Fruit fly (Drosophila melanogaster) whole organism, adult: Measurements from ENCODE around the gene Papss.

ENCODE experiments used
- CG11617 ChIP-seq: fragments of 200-800 bp; sonication (Bioruptor generic); optimal IDR thresholded peaks from 2 replicates; lab custom pipeline; 2017; ENCODE audit warnings: mild to moderate bottlenecking, missing biosample characterization, missing genetic modification reagents, missing genetic modification characterization
- CG12768 ChIP-seq: fragments of 200-800 bp; sonication (Bioruptor generic); optimal IDR thresholded peaks from 2 replicates; lab custom pipeline; 2017; ENCODE audit warnings: missing biosample characterization, missing genetic modification characterization, mild to moderate bottlenecking, moderate library complexity, missing genetic modification reagents
- CG14711 ChIP-seq: fragments of 200-800 bp; sonication (Bioruptor generic); optimal IDR thresholded peaks from 2 replicates; lab custom pipeline; 2018; ENCODE audit warnings: missing biosample characterization, mild to moderate bottlenecking, missing genetic modification characterization, moderate library complexity
- CG1620 ChIP-seq: fragments of 200-800 bp; sonication (Bioruptor generic); optimal IDR thresholded peaks from 2 replicates; lab custom pipeline; 2016; ENCODE audit warnings: missing biosample characterization, missing genetic modification characterization
- CG33017 ChIP-seq: fragments of 200-800 bp; sonication (Bioruptor generic); optimal IDR thresholded peaks from 2 replicates; lab custom pipeline; 2018; ENCODE audit warnings: missing biosample characterization, mild to moderate bottlenecking, missing genetic modification characterization, moderate library complexity
- CG5204 ChIP-seq: fragments of 200-800 bp; sonication (Bioruptor generic); optimal IDR thresholded peaks from 2 replicates; lab custom pipeline; 2016; ENCODE audit warnings: missing biosample characterization, missing genetic modification characterization
- CG7045 ChIP-seq: fragments of 200-800 bp; sonication (Bioruptor generic); optimal IDR thresholded peaks from 2 replicates; lab custom pipeline; 2017; ENCODE audit warnings: missing biosample characterization, mild to moderate bottlenecking, missing genetic modification characterization
- CG7101 ChIP-seq: fragments of 200-800 bp; sonication (Bioruptor generic); optimal IDR thresholded peaks from 2 replicates; lab custom pipeline; 2018; ENCODE audit warnings: missing biosample characterization, mild to moderate bottlenecking, missing genetic modification characterization, moderate library complexity
- Clk ChIP-seq: fragments of 200-800 bp; sonication (Bioruptor generic); optimal IDR thresholded peaks from 2 replicates; lab custom pipeline; 2017; ENCODE audit warnings: missing biosample characterization, missing genetic modification characterization
- Crg-1 ChIP-seq: fragments of 200-800 bp; sonication (Bioruptor generic); optimal IDR thresholded peaks from 2 replicates; lab custom pipeline; 2016; ENCODE audit warnings: missing biosample characterization, missing genetic modification characterization
- Hr96 ChIP-seq: fragments of 200-800 bp; sonication (Bioruptor generic); optimal IDR thresholded peaks from 2 replicates; lab custom pipeline; 2016; ENCODE audit warnings: missing biosample characterization, missing genetic modification characterization
- Mnt ChIP-seq: fragments of 200-800 bp; sonication (Bioruptor generic); optimal IDR thresholded peaks from 2 replicates; lab custom pipeline; 2016; ENCODE audit warnings: missing biosample characterization, mild to moderate bottlenecking, missing genetic modification characterization
- bab1 ChIP-seq: fragments of 200-800 bp; sonication (Bioruptor generic); optimal IDR thresholded peaks from 3 replicates; lab custom pipeline; 2019; ENCODE audit warnings: missing biosample characterization, mild to moderate bottlenecking, missing genetic modification characterization, moderate library complexity
- cic ChIP-seq: fragments of 200-800 bp; sonication (Bioruptor generic); optimal IDR thresholded peaks from 2 replicates; lab custom pipeline; 2017; ENCODE audit warnings: missing biosample characterization, mild to moderate bottlenecking, missing genetic modification characterization, moderate library complexity
- cnc ChIP-seq, 2 experiments: fragments of >200 bp; optimal IDR thresholded peaks; 2 replicates each; lab custom pipeline; 2017
- kay ChIP-seq: fragments of 200-800 bp; sonication (Bioruptor generic); peaks from one replicate; lab custom pipeline; 2016; ENCODE audit warnings: missing biosample characterization, missing genetic modification characterization, borderline replicate concordance
- ovo ChIP-seq: fragments of 200-800 bp; sonication (Bioruptor generic); optimal IDR thresholded peaks from 2 replicates; lab custom pipeline; 2016; ENCODE audit warnings: missing biosample characterization, missing genetic modification characterization
- pad ChIP-seq: fragments of 200-800 bp; sonication (Bioruptor generic); optimal IDR thresholded peaks from 3 replicates; lab custom pipeline; 2017; ENCODE audit warnings: missing biosample characterization, missing genetic modification characterization, mild to moderate bottlenecking, moderate library complexity, missing genetic modification reagents
- tj ChIP-seq: fragments of 200-800 bp; sonication (Bioruptor generic); optimal IDR thresholded peaks from 3 replicates; lab custom pipeline; 2017; ENCODE audit warnings: missing biosample characterization, mild to moderate bottlenecking, missing genetic modification characterization, moderate library complexity
- toe ChIP-seq: fragments of 200-800 bp; sonication (Bioruptor generic); optimal IDR thresholded peaks from 2 replicates; lab custom pipeline; 2016; ENCODE audit warnings: missing biosample characterization, missing genetic modification characterization

Gene Papss

dm6 chr3L:19807521-19807920 is 37.6 kb upstream of the Papss start:
- TF ChIP-seq CG11617 (no peak), ovo (GFP tag; lab: Kevin White, UChicago) (no peak), bab1 (GFP tag; lab: Kevin White, UChicago) (no peak), CG1620 (GFP tag; lab: Kevin White, UChicago) (no peak), pad (GFP tag; lab: Kevin White, UChicago) (no peak), CG33017 (tag; lab: Kevin White, UChicago) (no peak), Mnt (GFP tag; lab: Kevin White, UChicago) (no peak), toe (GFP tag; lab: Kevin White, UChicago) (no peak), CG14711 (tag; lab: Kevin White, UChicago) (no peak), cic (GFP tag; lab: Kevin White, UChicago) (no peak), kay (GFP tag; lab: Kevin White, UChicago) (no peak)

DNA sequence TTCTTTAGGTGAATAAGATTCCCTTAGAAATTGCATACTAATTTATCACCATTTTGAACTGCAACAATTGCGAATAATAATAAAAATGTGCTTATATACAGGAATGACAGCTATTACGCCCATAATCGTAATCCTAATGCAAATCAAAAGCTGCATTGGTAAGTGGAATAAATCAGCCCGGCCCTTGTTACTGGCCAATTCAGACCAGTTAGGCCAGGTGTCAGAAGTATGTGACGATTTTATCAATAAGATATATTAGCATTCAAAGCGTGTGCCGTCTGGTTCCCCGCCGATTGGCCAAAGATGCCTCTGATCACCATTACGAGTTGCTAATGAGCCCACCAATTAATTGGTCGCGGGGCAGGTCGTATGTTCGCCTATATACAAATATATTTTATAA is 32.6 kb upstream of the Papss start:
- TF ChIP-seq pad (GFP tag; lab: Kevin White, UChicago) (no peak), ovo (GFP tag; lab: Kevin White, UChicago) (no peak)

DNA sequence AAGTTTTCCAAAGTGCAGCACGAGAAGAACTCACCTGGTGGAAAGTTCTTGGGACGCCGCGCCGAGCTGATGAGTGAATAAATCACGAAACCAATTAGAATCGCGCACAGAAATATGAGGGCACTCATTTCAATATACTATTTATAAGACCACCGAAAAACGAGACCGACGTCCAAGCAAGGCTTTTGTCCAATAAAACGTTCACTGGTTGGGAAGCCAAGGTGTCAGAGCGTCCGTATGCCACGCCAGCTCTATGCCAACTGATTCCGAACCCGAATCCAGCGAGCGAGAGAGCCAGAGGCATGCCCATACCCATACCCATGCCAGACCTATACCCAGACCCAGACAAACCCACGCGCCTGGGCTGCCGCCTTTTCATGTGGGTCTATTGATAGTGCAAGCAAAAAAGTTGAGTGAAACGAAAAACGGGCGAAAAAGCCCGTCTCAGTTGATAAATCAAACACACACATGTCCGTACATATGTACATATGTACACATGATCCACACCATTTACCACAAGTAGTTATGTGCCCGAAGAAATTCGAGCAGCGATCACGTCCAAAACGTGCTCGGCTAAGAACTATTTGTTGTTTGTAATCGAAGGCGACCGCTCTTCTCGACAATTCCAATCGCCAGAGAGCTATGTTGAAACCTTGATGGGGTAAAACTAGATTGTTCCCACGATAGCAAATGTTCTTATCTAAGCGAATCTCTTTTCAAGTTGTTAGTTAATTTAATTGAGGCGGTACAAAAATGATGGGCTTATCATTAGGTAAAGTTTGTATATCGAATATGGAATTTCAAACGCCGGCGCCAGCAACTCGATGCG is 31.8 kb upstream of the Papss start, which contains the start of gene Cyp305a1:
Gene Cyp305a1, minus strand, starts transcription at position 265 of the 829 bp plus-strand sequence.
- TF ChIP-seq Crg-1 (no peak), Mnt (GFP tag; lab: Kevin White, UChicago) (peak; percentile 6), CG11617 (no peak), tj (GFP tag; lab: Kevin White, UChicago) (peak; percentile 48), CG1620 (GFP tag; lab: Kevin White, UChicago) (no peak), cic (GFP tag; lab: Kevin White, UChicago) (no peak), CG12768 (GFP tag; lab: Kevin White, UChicago) (peak; percentile 3), bab1 (GFP tag; lab: Kevin White, UChicago) (peak; percentile 37), kay (GFP tag; lab: Kevin White, UChicago) (no peak)

- peak; percentile 75 for TF ChIP-seq cic (GFP tag; lab: Kevin White, UChicago)
- peak; percentile 57 for TF ChIP-seq CG33017 (tag; lab: Kevin White, UChicago)
- TF ChIP-seq Clk (GFP tag; lab: Kevin White, UChicago): no peak
- TF ChIP-seq kay (GFP tag; lab: Kevin White, UChicago): no peak
- TF ChIP-seq ovo (GFP tag; lab: Kevin White, UChicago): peak; percentile 71
- TF ChIP-seq Mnt (GFP tag; lab: Kevin White, UChicago): peak; percentile 60
- no peak for TF ChIP-seq CG1620 (GFP tag; lab: Kevin White, UChicago)
- peak; percentile 55 for TF ChIP-seq tj (GFP tag; lab: Kevin White, UChicago)
- TF ChIP-seq CG14711 (tag; lab: Kevin White, UChicago): no peak
- TF ChIP-seq CG7045: peak; percentile 10
- no peak for TF ChIP-seq Hr96 (GFP tag; lab: Kevin White, UChicago)
- peak; percentile 53 for TF ChIP-seq bab1 (GFP tag; lab: Kevin White, UChicago)
- peak; percentile 74 for TF ChIP-seq CG12768 (GFP tag; lab: Kevin White, UChicago)
- no peak for TF ChIP-seq cnc (optimal IDR thresholded peaks at IDR 0.05; lab: Kevin White, UChicago)
- peak; percentile 54 for TF ChIP-seq CG11617
- peak; percentile 27 for TF ChIP-seq pad (GFP tag; lab: Kevin White, UChicago)
- no peak for TF ChIP-seq CG5204
- TF ChIP-seq Crg-1: no peak
- TF ChIP-seq toe (GFP tag; lab: Kevin White, UChicago): no peak
- peak; percentile 44 for TF ChIP-seq CG7101 (tag; lab: Kevin White, UChicago)
Measured at dm6 chr3L:19815472-19816150, 29.5 kb upstream of the Papss start, which contains the start of gene cyc. Gene cyc, minus strand, starts transcription at chr3L:19815938.

dm6 chr3L:19817807-19818531 is 27.1 kb upstream of the Papss start, which contains the start of the genes Fibp and Deaf1:
Gene Fibp, minus strand, starts transcription at chr3L:19817967.
Gene Deaf1, plus strand, starts transcription at chr3L:19818174.
- TF ChIP-seq CG12768 (GFP tag; lab: Kevin White, UChicago) (peak; percentile 74), Hr96 (GFP tag; lab: Kevin White, UChicago) (peak; percentile 88), CG33017 (tag; lab: Kevin White, UChicago) (peak; percentile 65), CG7045 (peak; percentile 76), CG1620 (GFP tag; lab: Kevin White, UChicago) (peak; percentile 87), Clk (GFP tag; lab: Kevin White, UChicago) (peak; percentile 66), kay (GFP tag; lab: Kevin White, UChicago) (no peak), bab1 (GFP tag; lab: Kevin White, UChicago) (peak; percentile 79), CG14711 (tag; lab: Kevin White, UChicago) (peak; percentile 96), toe (GFP tag; lab: Kevin White, UChicago) (peak; percentile 94), CG11617 (peak; percentile 85), CG7101 (tag; lab: Kevin White, UChicago) (peak; percentile 80), cnc (optimal IDR thresholded peaks at IDR 0.05; lab: Kevin White, UChicago) (no peak), cic (GFP tag; lab: Kevin White, UChicago) (no peak), ovo (GFP tag; lab: Kevin White, UChicago) (peak; percentile 76), tj (GFP tag; lab: Kevin White, UChicago) (peak; percentile 43), Crg-1 (peak; percentile 81), pad (GFP tag; lab: Kevin White, UChicago) (peak; percentile 59), Mnt (GFP tag; lab: Kevin White, UChicago) (peak; percentile 40), CG5204 (no peak)
